Fruit fly (Drosophila melanogaster): ENCODE data around the gene Cyt-c1.

The Cyt-c1 gene

DNA sequence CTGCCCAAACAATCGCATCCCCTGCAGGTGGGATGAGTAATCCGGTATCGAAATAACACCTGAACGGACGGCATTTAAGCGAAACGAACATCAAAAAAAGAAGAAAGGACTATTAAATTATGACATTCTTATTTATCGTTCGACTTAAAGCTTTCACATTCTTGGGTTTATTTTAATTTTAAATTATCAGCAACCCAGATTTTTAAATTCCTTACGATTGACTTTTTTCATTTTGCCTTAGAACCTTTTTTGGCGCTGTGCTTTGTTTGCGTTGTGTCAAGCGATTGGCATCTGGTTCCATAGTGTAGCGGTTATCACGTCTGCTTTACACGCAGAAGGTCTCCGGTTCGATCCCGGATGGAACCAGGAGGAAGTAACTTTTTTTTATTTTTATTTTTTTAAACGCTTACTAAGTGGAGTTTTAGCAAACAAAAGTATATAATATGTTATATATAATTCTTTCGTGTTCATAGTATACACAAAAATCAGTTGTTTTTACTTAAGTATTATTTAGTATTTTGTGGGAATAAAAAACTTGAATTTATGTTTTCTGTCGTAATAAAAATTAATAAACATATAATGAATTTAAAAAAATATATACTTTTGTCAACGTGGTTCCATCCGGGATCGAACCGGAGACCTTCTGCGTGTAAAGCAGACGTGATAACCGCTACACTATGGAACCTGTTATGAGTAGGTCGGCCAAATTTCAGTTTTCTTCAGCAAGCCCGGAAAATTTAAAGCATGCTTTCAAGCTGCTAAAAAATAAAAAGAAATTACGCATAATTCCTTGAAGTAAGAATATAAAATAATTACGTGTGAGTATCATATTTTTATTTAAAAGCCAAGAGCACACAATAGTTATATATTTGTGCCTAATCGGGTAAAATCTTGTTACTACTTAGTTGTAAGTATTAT lies 3.7 kb upstream of the Cyt-c1 start:
- no peak for TF ChIP-seq CTCF (optimal IDR thresholded peaks at IDR 0.05)
- no peak for TF ChIP-seq CG8478 (optimal IDR thresholded peaks at IDR 0.05)

DNA sequence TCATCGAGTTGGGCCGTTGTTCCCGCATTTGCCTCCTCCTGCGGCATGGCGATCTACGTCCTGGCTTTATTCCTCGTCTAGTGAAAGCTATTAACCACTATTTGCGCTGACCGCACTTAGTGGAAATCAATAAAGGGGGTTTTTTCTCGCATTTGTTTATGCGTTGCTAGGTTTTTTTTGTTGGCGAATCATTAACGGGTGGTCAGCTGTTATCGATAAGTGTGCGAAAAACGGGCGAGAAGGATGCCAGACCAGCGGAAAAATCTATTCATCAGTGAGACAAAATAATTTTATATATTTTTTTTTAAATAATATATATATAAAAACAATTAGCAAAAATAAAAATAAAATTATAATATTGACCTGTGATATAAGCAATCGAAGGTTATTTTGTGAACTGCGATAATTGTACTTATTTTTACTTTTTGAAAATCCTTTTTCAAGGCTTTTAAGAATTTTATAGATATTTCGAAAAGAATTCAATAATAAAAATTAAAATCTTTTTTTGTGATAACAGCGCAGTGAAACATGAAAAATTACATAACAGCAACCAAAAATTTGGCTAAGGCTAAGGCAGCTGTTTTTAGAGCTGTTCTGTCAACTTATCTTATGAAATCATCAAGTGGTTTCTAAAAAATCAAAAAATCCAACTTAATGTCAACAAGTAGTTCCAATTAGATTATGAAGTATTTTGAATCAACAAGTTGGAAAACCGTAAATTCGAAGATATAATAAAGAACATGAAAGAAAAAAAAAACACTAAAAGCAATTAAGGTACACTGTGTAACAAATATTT lies 605 bp upstream of the Cyt-c1 start, which contains the start of gene Klp64D:
Klp64D (minus strand) TSS at position 185 of the 796 bp plus-strand sequence.
- no peak for TF ChIP-seq CTCF (optimal IDR thresholded peaks at IDR 0.05)

DNA sequence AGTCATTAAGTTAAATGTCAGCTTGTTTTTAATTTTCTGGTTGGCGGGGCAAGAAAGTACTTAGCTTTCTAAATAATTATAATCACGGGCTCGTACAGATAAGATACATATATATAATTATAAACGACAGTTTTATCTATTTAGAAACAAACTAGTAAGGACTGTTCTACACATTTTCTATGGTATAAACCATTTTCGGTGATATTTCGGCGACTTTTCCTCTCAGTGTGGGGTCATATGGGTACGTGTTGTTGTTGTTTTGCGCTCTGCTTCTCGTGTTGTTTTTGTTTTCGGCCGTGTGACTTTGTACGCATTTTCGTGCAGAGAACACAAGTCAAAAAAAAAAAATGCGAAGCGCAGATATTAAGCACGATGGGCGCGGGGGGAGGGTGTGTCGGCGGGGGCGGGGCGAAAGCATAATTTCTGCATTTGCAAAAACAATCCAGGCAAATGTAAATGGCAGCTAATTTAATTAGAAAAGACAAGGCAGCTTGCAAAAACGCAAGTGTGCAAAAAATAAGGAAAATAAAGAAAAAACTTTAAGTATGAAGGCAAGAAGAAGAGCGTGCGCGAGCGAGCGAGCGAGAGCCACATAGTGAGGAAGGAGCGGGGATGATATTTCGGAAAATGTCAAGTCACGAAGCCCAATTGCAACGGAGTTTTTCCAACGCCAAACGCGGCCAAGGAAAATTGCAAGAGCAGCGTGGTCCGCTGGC lies 5.3 kb downstream of the Cyt-c1 start:
- no peak for TF ChIP-seq CTCF (optimal IDR thresholded peaks at IDR 0.05)
- no peak for TF ChIP-seq CG8478 (optimal IDR thresholded peaks at IDR 0.05)

DNA sequence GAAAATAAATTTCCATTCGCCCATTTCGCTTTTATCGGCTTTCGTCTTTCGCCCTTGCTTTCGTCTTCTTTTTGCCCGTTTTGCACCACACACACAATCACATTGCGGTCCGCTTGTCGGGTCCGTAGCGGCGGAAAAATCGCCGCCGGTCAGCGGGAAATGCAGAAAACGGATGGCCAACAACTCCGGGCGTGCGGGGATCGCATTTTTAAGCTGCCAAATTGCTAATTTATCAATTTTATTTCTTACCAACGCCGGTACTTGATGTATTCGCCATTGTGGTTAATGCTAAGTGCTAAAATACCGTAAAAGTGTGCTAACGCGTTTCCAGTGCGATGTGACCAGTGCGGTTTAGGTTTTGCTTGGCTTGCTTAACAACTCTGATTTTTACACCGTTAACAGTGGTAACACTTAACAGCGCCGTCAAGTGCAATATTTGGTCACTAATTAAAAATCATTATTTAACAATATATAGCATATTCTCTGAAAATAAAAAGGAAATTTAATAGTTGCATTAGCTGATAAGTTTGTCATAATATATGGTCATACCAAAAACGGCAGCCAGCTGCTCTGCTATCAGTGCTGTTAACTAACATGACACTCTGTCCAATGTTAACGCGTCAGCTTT lies 6.0 kb downstream of the Cyt-c1 start, which contains the start of the genes Uev1A and Membrin:
Uev1A (minus strand) TSS at position 346 of the 628 bp plus-strand sequence.
Membrin (plus strand) TSS at position 576 of the 628 bp plus-strand sequence.
- peak in 1 of 2 experiments; percentile 16 for TF ChIP-seq CTCF (optimal IDR thresholded peaks at IDR 0.05)
- TF ChIP-seq CG8478 (optimal IDR thresholded peaks at IDR 0.05), result no peak

DNA sequence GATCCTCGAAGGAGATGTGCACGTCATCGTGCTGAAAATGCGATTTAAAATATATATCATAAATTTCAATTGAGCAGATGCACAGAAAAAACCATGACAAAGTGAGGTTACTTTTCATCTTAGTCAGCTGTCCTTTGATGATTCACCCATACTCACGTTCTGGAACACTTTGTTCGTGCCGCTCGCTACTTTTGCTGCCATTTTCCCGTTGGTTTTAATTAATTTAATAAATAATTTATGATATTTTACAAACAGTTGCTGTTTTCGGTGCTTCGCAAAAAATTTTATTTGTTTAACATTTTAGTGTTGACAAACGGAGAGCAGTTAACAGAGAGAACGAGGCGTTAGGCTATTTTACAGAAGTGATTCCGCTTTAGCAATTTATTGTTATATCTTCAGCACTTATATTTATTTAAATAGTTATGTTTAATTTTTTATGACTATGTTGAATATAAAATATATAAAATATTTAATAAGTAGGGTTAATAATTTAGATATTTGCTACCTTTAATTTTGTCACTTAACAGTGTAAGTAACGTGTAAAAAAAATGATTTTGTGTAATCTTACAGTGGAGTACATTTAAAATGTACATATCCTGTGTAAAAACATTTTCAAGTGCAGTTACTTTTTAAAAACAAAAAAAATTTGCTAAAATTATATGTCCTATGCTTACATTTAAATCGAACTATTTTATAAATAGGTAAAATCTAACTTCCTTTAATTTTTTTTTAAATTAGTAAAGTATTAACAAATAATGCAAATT lies 7.9 kb downstream of the Cyt-c1 start, which contains the start of gene Pfdn4:
Pfdn4 (minus strand) TSS at position 265 of the 764 bp plus-strand sequence.
- no peak for TF ChIP-seq CTCF (optimal IDR thresholded peaks at IDR 0.05)
- no peak for TF ChIP-seq CG8478 (optimal IDR thresholded peaks at IDR 0.05)

DNA sequence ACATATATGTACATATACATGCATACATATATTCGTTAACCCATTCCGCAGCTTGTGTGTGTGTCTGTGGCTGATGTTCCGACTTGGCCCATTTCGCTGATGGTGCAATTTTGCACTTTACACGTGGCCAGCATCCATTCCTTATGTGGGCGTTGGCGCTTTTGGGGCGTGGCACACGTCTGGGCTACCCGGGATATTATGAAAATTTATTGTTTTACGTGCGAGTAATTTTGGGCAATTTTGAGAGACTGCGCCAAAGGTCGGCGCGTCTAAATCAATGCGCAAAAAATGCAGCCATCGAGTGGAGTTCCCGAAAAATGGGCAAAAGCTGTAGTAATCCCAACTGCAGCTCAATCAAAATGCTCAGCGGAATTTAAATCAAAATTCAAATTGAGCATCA lies 12.0 kb downstream of the Cyt-c1 start:
- TF ChIP-seq CG8478 (optimal IDR thresholded peaks at IDR 0.05) (no peak), CTCF (optimal IDR thresholded peaks at IDR 0.05) (no peak)

DNA sequence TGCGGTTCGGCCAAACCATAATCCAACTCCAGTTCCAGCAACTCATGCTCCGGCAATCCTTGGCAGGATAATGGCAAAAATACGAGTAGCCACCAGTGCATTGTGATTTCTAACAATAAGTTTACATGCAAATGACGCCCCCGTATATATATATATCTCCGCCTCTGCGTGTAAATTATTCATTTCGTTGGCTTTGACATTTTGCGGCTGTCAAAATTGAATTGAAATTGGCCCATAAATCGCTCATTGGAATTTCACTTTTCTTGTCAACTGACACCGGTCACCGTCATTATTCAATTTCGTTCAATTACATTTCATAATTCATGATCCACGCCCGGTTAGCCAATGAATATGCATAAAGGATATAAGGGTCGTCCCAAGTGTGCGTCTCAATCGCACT lies 22.7 kb downstream of the Cyt-c1 start, which contains the start of gene Ir64a:
Ir64a (minus strand) TSS at position 101 of the 400 bp plus-strand sequence.
- TF ChIP-seq CTCF (optimal IDR thresholded peaks at IDR 0.05), result no peak
- no peak for TF ChIP-seq CG8478 (optimal IDR thresholded peaks at IDR 0.05)

DNA sequence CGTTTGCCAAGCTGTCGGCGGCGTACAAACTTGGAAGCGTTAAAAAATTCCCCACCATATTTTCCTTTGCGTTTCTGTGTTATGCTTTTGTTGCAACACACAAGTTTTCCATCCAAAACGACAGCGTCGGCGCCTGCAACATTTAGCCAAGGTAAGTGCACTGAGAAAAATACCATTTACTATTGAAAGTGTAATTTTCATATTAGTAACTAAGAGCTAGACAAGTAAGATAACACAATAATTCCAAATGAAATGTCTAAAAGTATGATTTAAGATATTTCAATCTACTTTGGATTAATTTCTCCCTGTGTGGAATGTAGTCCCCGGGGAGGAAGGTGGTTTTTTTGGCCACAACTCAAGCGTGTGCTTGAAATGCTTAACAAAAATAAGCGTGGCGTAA lies 25.8 kb downstream of the Cyt-c1 start:
- TF ChIP-seq CTCF (optimal IDR thresholded peaks at IDR 0.05), result no peak
- TF ChIP-seq CG8478 (optimal IDR thresholded peaks at IDR 0.05), result no peak
